Fruit fly (Drosophila melanogaster) whole organism, embryonic: Measurements from ENCODE around the gene CG43799.

Experiments
- Bgb ChIP-seq: fragments of 200-800 bp; sonication (Bioruptor generic); IDR thresholded peaks from 2 replicates; pipeline ENCODE4 v1.3.6; 2022; ENCODE audit warnings: missing biosample characterization, missing genetic modification characterization; ENCODE audit not compliant: partially characterized antibody
- CG10147 ChIP-seq: fragments of 200-800 bp; sonication (Bioruptor generic); optimal IDR thresholded peaks from 2 replicates; lab custom pipeline; 2019; ENCODE audit warnings: missing biosample characterization, mild to moderate bottlenecking, missing genetic modification characterization, moderate library complexity
- CG11085 ChIP-seq: fragments of 200-800 bp; sonication (Bioruptor generic); IDR thresholded peaks from 2 replicates; pipeline ENCODE4 v1.3.6; 2022; ENCODE audit warnings: missing biosample characterization, missing genetic modification characterization
- CG13287 ChIP-seq: fragments of 200-800 bp; sonication (Bioruptor generic); IDR thresholded peaks from 2 replicates; pipeline ENCODE4 v1.3.6; 2022; ENCODE audit warnings: missing biosample characterization, missing genetic modification characterization; ENCODE audit not compliant: partially characterized antibody
- CG13624 ChIP-seq: fragments of 200-800 bp; sonication (Bioruptor generic); optimal IDR thresholded peaks from 2 replicates; lab custom pipeline; 2016; ENCODE audit warnings: missing biosample characterization, missing genetic modification characterization
- CG14441 ChIP-seq: fragments of 200-800 bp; sonication (Bioruptor generic); IDR thresholded peaks from 2 replicates; pipeline ENCODE4 v1.3.6; 2022; ENCODE audit warnings: missing biosample characterization, missing genetic modification characterization
- CG14710 ChIP-seq: fragments of 200-800 bp; sonication (Bioruptor generic); optimal IDR thresholded peaks from 3 replicates; lab custom pipeline; 2019; ENCODE audit warnings: missing biosample characterization, mild to moderate bottlenecking, missing genetic modification characterization, moderate library complexity
- CG15601 ChIP-seq: fragments of 200-800 bp; sonication (Bioruptor generic); optimal IDR thresholded peaks from 3 replicates; lab custom pipeline; 2019; ENCODE audit warnings: missing biosample characterization, mild to moderate bottlenecking, missing genetic modification characterization, moderate library complexity
- CG1602 ChIP-seq: fragments of 200-800 bp; sonication (Bioruptor generic); optimal IDR thresholded peaks from 3 replicates; lab custom pipeline; 2016; ENCODE audit warnings: missing biosample characterization, missing genetic modification characterization
- CG1647 ChIP-seq: fragments of 200-800 bp; sonication (Bioruptor generic); optimal IDR thresholded peaks from 3 replicates; lab custom pipeline; 2016; ENCODE audit warnings: missing biosample characterization, missing genetic modification characterization
- CG16813 ChIP-seq: fragments of 200-800 bp; sonication (Bioruptor generic); IDR thresholded peaks from 3 replicates; pipeline ENCODE4 v1.3.6; 2022; ENCODE audit warnings: missing biosample characterization, missing genetic modification characterization; ENCODE audit not compliant: partially characterized antibody
- CG16815 ChIP-seq: fragments of 200-800 bp; sonication (Bioruptor generic); optimal IDR thresholded peaks from 3 replicates; lab custom pipeline; 2017; ENCODE audit warnings: missing biosample characterization, mild to moderate bottlenecking, missing genetic modification characterization
- CG17359 ChIP-seq: fragments of 200-800 bp; sonication (Bioruptor generic); optimal IDR thresholded peaks from 3 replicates; lab custom pipeline; 2018; ENCODE audit warnings: missing biosample characterization, mild to moderate bottlenecking, missing genetic modification characterization, moderate library complexity
- CG2202 ChIP-seq: fragments of 200-800 bp; sonication (Bioruptor generic); optimal IDR thresholded peaks from 2 replicates; lab custom pipeline; 2018; ENCODE audit warnings: missing biosample characterization, mild to moderate bottlenecking, missing genetic modification characterization
- CG30020 ChIP-seq: fragments of 200-800 bp; optimal IDR thresholded peaks from 2 replicates; lab custom pipeline; 2019; ENCODE audit warnings: missing biosample characterization, mild to moderate bottlenecking, missing genetic modification characterization, moderate library complexity
- CG3847 ChIP-seq: fragments of 200-800 bp; sonication (Bioruptor generic); IDR thresholded peaks from 2 replicates; pipeline ENCODE4 v1.3.6; 2022; ENCODE audit warnings: missing biosample characterization, missing genetic modification characterization
- CG42726 ChIP-seq: fragments of 200-800 bp; sonication (Bioruptor generic); IDR thresholded peaks from 2 replicates; pipeline ENCODE4 v1.3.6; 2022; ENCODE audit warnings: missing biosample characterization, missing genetic modification characterization; ENCODE audit not compliant: partially characterized antibody
- CG6272 ChIP-seq: fragments of 200-800 bp; sonication (Bioruptor generic); IDR thresholded peaks from 2 replicates; pipeline ENCODE4 v1.3.6; 2022; ENCODE audit warnings: missing biosample characterization, missing genetic modification characterization
- CG6813 ChIP-seq: fragments of 200-800 bp; sonication (Bioruptor generic); optimal IDR thresholded peaks from 2 replicates; lab custom pipeline; 2017; ENCODE audit warnings: missing biosample characterization, missing genetic modification characterization, mild to moderate bottlenecking, moderate library complexity, missing genetic modification reagents
- CG8388 ChIP-seq: fragments of 200-800 bp; sonication (Bioruptor generic); optimal IDR thresholded peaks from 2 replicates; lab custom pipeline; 2019; ENCODE audit warnings: missing biosample characterization, mild to moderate bottlenecking, missing genetic modification characterization, moderate library complexity
- D19B ChIP-seq: fragments of 200-800 bp; sonication (Bioruptor generic); optimal IDR thresholded peaks from 2 replicates; lab custom pipeline; 2017; ENCODE audit warnings: missing biosample characterization, mild to moderate bottlenecking, missing genetic modification characterization
- Dek ChIP-seq: fragments of 200-800 bp; sonication (Bioruptor generic); optimal IDR thresholded peaks from 3 replicates; lab custom pipeline; 2019; ENCODE audit warnings: missing biosample characterization, mild to moderate bottlenecking, missing genetic modification characterization, moderate library complexity
- Doc3 ChIP-seq: fragments of 200-800 bp; sonication (Bioruptor generic); IDR thresholded peaks from 3 replicates; pipeline ENCODE4 v1.3.6; 2022; ENCODE audit warnings: missing biosample characterization, missing genetic modification characterization; ENCODE audit not compliant: partially characterized antibody
- ERR ChIP-seq: fragments of 200-800 bp; sonication (Bioruptor generic); optimal IDR thresholded peaks from 2 replicates; lab custom pipeline; 2016; ENCODE audit warnings: missing biosample characterization, missing genetic modification characterization
- GATAe ChIP-seq: fragments of 200-800 bp; sonication (Bioruptor generic); conservative IDR thresholded peaks from 2 replicates; pipeline ENCODE4 v1.3.6; 2022; ENCODE audit warnings: missing biosample characterization, missing genetic modification characterization
- Gug ChIP-seq: fragments of 200-800 bp; sonication (Bioruptor generic); IDR thresholded peaks from 4 replicates; pipeline ENCODE4 v1.3.6; 2022; ENCODE audit warnings: missing biosample characterization, missing genetic modification characterization
- H2.0 ChIP-seq: fragments of 200-800 bp; sonication (Bioruptor generic); IDR thresholded peaks from 2 replicates; pipeline ENCODE4 v1.3.6; 2022; ENCODE audit warnings: missing biosample characterization, missing genetic modification characterization
- Hmx ChIP-seq: fragments of 200-800 bp; sonication (Bioruptor generic); optimal IDR thresholded peaks from 2 replicates; lab custom pipeline; 2016; ENCODE audit warnings: missing biosample characterization, missing genetic modification characterization
- Hr78 ChIP-seq, 2 experiments: fragments of 200-800 bp in 1 of 2; fragments of >200 bp in 1 of 2; sonication (Bioruptor generic) in 1 of 2; optimal IDR thresholded peaks; 2 replicates each; lab custom pipeline; 2017 to 2019; ENCODE audit warnings: missing biosample characterization in 2 of 2, missing genetic modification characterization in 2 of 2, mild to moderate bottlenecking in 1 of 2, moderate library complexity in 1 of 2
- Lhr ChIP-seq: fragments of 200-800 bp; sonication (Bioruptor generic); optimal IDR thresholded peaks from 3 replicates; lab custom pipeline; 2017; ENCODE audit warnings: mild to moderate bottlenecking, missing biosample characterization, missing genetic modification reagents, missing genetic modification characterization
- Meics ChIP-seq: fragments of 200-800 bp; sonication (Bioruptor generic); optimal IDR thresholded peaks from 2 replicates; lab custom pipeline; 2017; ENCODE audit warnings: missing biosample characterization, mild to moderate bottlenecking, missing genetic modification characterization
- NfI ChIP-seq: fragments of 200-800 bp; sonication (Bioruptor generic); optimal IDR thresholded peaks from 3 replicates; lab custom pipeline; 2018; ENCODE audit warnings: missing biosample characterization, mild to moderate bottlenecking, missing genetic modification characterization, moderate library complexity
- Spps ChIP-seq: fragments of 200-800 bp; sonication (Bioruptor generic); optimal IDR thresholded peaks from 2 replicates; lab custom pipeline; 2018; ENCODE audit warnings: missing biosample characterization, mild to moderate bottlenecking, missing genetic modification characterization
- ab ChIP-seq: fragments of 200-800 bp; sonication (Bioruptor generic); optimal IDR thresholded peaks from 2 replicates; lab custom pipeline; 2016; ENCODE audit warnings: missing biosample characterization, missing genetic modification characterization
- al ChIP-seq: fragments of 200-800 bp; sonication (Bioruptor generic); IDR thresholded peaks from 2 replicates; pipeline ENCODE4 v1.3.6; 2022; ENCODE audit warnings: missing biosample characterization, missing genetic modification characterization
- crp ChIP-seq, 2 experiments: fragments of 200-800 bp; sonication (Bioruptor generic); optimal IDR thresholded peaks; 2 replicates in 1 of 2; 3 replicates in 1 of 2; lab custom pipeline; 2017; ENCODE audit warnings: missing biosample characterization in 2 of 2, missing genetic modification characterization in 2 of 2, mild to moderate bottlenecking in 1 of 2, moderate library complexity in 1 of 2
- en ChIP-seq: fragments of 200-800 bp; sonication (Bioruptor generic); optimal IDR thresholded peaks from 2 replicates; lab custom pipeline; 2016; ENCODE audit warnings: missing biosample characterization, missing genetic modification characterization
- gcm ChIP-seq: fragments of 200-800 bp; sonication (Bioruptor generic); optimal IDR thresholded peaks from 2 replicates; lab custom pipeline; 2019; ENCODE audit warnings: missing biosample characterization, mild to moderate bottlenecking, missing genetic modification characterization, moderate library complexity
- grau ChIP-seq: fragments of 200-800 bp; optimal IDR thresholded peaks from 3 replicates; lab custom pipeline; 2019; ENCODE audit warnings: missing biosample characterization, mild to moderate bottlenecking, missing genetic modification characterization, moderate library complexity
- inv ChIP-seq: fragments of 200-800 bp; sonication (Bioruptor generic); IDR thresholded peaks from 2 replicates; pipeline ENCODE4 v1.3.6; 2022; ENCODE audit warnings: missing biosample characterization, missing genetic modification characterization; ENCODE audit not compliant: partially characterized antibody
- jigr1 ChIP-seq: fragments of 200-800 bp; sonication (Bioruptor generic); IDR thresholded peaks from 3 replicates; pipeline ENCODE4 v1.3.6; 2022; ENCODE audit warnings: missing biosample characterization, missing genetic modification characterization
- knrl ChIP-seq: fragments of 200-800 bp; sonication (Bioruptor generic); IDR thresholded peaks from 3 replicates; pipeline ENCODE4 v1.3.6; 2022; ENCODE audit warnings: missing biosample characterization, missing genetic modification characterization; ENCODE audit not compliant: partially characterized antibody
- lmd ChIP-seq: fragments of 200-800 bp; sonication (Bioruptor generic); IDR thresholded peaks from 2 replicates; pipeline ENCODE4 v1.3.6; 2022; ENCODE audit warnings: missing biosample characterization, missing genetic modification characterization
- mld ChIP-seq: fragments of 200-800 bp; sonication (Bioruptor generic); IDR thresholded peaks from 3 replicates; pipeline ENCODE4 v1.3.6; 2022; ENCODE audit warnings: missing biosample characterization, missing genetic modification characterization; ENCODE audit not compliant: partially characterized antibody
- repo ChIP-seq: fragments of 200-800 bp; sonication (Bioruptor generic); optimal IDR thresholded peaks from 2 replicates; lab custom pipeline; 2016; ENCODE audit warnings: missing biosample characterization, missing genetic modification characterization
- sqz ChIP-seq: fragments of 200-800 bp; sonication (Bioruptor generic); optimal IDR thresholded peaks from 3 replicates; lab custom pipeline; 2018; ENCODE audit warnings: missing biosample characterization, mild to moderate bottlenecking, missing genetic modification characterization
- stc ChIP-seq: fragments of 200-800 bp; sonication (Bioruptor generic); IDR thresholded peaks from 2 replicates; pipeline ENCODE4 v1.3.6; 2022; ENCODE audit warnings: missing biosample characterization, missing genetic modification characterization
- tgo ChIP-seq: fragments of 200-800 bp; sonication (Bioruptor generic); IDR thresholded peaks from 3 replicates; pipeline ENCODE4 v1.3.6; 2022; ENCODE audit warnings: missing biosample characterization, missing genetic modification characterization
- tio ChIP-seq: fragments of 200-800 bp; sonication (Bioruptor generic); optimal IDR thresholded peaks from 2 replicates; lab custom pipeline; 2017; ENCODE audit warnings: missing biosample characterization, missing genetic modification characterization, inconsistent platforms
- tna ChIP-seq: fragments of 200-800 bp; sonication (Bioruptor generic); IDR thresholded peaks from 2 replicates; pipeline ENCODE4 v1.3.6; 2022; ENCODE audit warnings: missing biosample characterization, missing genetic modification characterization; ENCODE audit not compliant: partially characterized antibody

CG43799 gene

DNA sequence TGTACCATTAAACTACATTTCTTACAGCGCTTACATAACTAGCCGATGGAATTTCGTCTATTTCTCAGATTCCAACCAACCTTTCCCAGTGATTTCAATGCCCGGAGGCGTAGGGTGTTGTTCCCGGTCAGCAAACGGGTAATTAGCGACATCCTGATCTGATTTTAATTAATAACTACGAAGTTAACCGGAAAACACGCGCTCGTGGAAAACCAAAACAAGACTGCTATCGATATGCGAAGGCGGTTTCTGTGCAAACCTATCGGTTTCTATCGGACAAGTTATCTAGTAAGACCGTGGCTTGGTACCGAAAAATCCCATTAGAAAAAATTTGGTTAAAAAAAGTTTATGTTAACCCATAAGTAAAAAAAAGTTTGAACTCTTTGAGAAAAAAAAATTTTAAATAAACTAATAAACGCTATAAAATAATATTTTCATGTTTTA is 4.7 kb upstream of the CG43799 start, which contains the start of gene mEFG1 (continued):
- TF ChIP-seq stc, result no peak
- no peak for TF ChIP-seq Gug
- TF ChIP-seq CG16815 (GFP tag; lab: Kevin White, UChicago), result no peak
- no peak for TF ChIP-seq en (GFP tag; lab: Kevin White, UChicago)
- TF ChIP-seq CG15601, result peak; percentile 1
- peak; percentile 15 for TF ChIP-seq grau (tag; lab: Kevin White, UChicago)
- no peak for TF ChIP-seq tio (GFP tag; lab: Kevin White, UChicago)
- no peak for TF ChIP-seq CG13624 (GFP tag; lab: Kevin White, UChicago)
- TF ChIP-seq Spps (tag; lab: Kevin White, UChicago), result no peak
- peak; percentile 70 for TF ChIP-seq CG16813 (GFP tag; lab: Robert Waterston, UW)
- TF ChIP-seq CG10147 (GFP tag; lab: Kevin White, UChicago), result peak; percentile 44
- peak; percentile 18 for TF ChIP-seq CG30020 (tag; lab: Kevin White, UChicago)
- no peak for TF ChIP-seq Meics
- peak; percentile 59 for TF ChIP-seq inv
- no peak for TF ChIP-seq CG1647 (GFP tag; lab: Kevin White, UChicago)
- TF ChIP-seq Lhr (GFP tag; lab: Kevin White, UChicago), result no peak
- TF ChIP-seq D19B, result no peak
- TF ChIP-seq CG1602 (GFP tag; lab: Kevin White, UChicago), result no peak
- no peak for TF ChIP-seq GATAe (GFP tag; lab: Robert Waterston, UW)
- no peak for TF ChIP-seq lmd (GFP tag; lab: Robert Waterston, UW)
- peak; percentile 68 for TF ChIP-seq mld
- TF ChIP-seq CG17359 (tag; lab: Kevin White, UChicago), result peak; percentile 98
- TF ChIP-seq tgo, result no peak
- TF ChIP-seq repo (GFP tag; lab: Kevin White, UChicago), result no peak
- TF ChIP-seq H2.0 (GFP tag; lab: Robert Waterston, UW), result no peak
- no peak for TF ChIP-seq NfI (GFP tag; lab: Kevin White, UChicago)
- TF ChIP-seq Bgb (GFP tag; lab: Robert Waterston, UW), result peak; percentile 79
- TF ChIP-seq CG11085 (GFP tag; lab: Robert Waterston, UW), result no peak
- peak; percentile 60; the same call in 1 of the 3 replicates for TF ChIP-seq knrl (GFP tag; lab: Robert Waterston, UW)
- TF ChIP-seq CG14441 (GFP tag; lab: Robert Waterston, UW), result no peak
- TF ChIP-seq CG6272 (GFP tag; lab: Robert Waterston, UW), result no peak
- TF ChIP-seq ab, result no peak
- TF ChIP-seq jigr1 (GFP tag; lab: Robert Waterston, UW), result no peak
- peak; percentile 25 for TF ChIP-seq Dek
- TF ChIP-seq sqz (GFP tag; lab: Kevin White, UChicago), result peak; percentile 79
- no peak for TF ChIP-seq al
- TF ChIP-seq tna (GFP tag; lab: Robert Waterston, UW), result peak; percentile 82
- TF ChIP-seq Hr78 (GFP tag; optimal IDR thresholded peaks at IDR 0.05; lab: Kevin White, UChicago), result no peak
- TF ChIP-seq CG42726 (GFP tag; lab: Robert Waterston, UW), result peak; percentile 72
- no peak for TF ChIP-seq CG6813 (GFP tag; lab: Kevin White, UChicago)
- TF ChIP-seq CG2202 (tag; lab: Kevin White, UChicago), result no peak
- TF ChIP-seq CG13287 (GFP tag; lab: Robert Waterston, UW), result peak; percentile 86
- peak; percentile 28 for TF ChIP-seq CG14710 (tag; lab: Kevin White, UChicago)
- no peak for TF ChIP-seq crp (GFP tag; optimal IDR thresholded peaks at IDR 0.05; lab: Kevin White, UChicago)
- no peak for TF ChIP-seq CG3847 (GFP tag; lab: Robert Waterston, UW)
- TF ChIP-seq ERR, result no peak
- TF ChIP-seq Hmx (GFP tag; lab: Kevin White, UChicago), result no peak
- TF ChIP-seq Doc3 (GFP tag; lab: Robert Waterston, UW), result peak; percentile 64
- no peak for TF ChIP-seq CG8388 (GFP tag; lab: Kevin White, UChicago)
- TF ChIP-seq gcm, result peak; percentile 9
